Worm (Caenorhabditis elegans) whole organism, late embryonic: ENCODE data around the gene Y48G9A.11.

ENCODE experiments used
- T23F11.4 ChIP-seq: fragments of 200-800 bp; sonication (Bioruptor generic); optimal IDR thresholded peaks from 2 replicates; lab custom pipeline; 2018; ENCODE audit warnings: mild to moderate bottlenecking, missing genetic modification characterization, missing compliant biosample characterization
- ama-1 ChIP-seq: fragments of 150-350 bp; optimal IDR thresholded peaks from 2 replicates; lab custom pipeline; 2014
- nhr-11 ChIP-seq: fragments of 150-350 bp; optimal IDR thresholded peaks from 2 replicates; lab custom pipeline; 2014; ENCODE audit warnings: missing biosample characterization, missing genetic modification characterization
- nhr-232 ChIP-seq: sonication (generic microtip); optimal IDR thresholded peaks from 2 replicates; lab custom pipeline; 2016; ENCODE audit warnings: missing genetic modification characterization, missing compliant biosample characterization
- odd-2 ChIP-seq: sonication (generic microtip); optimal IDR thresholded peaks from 2 replicates; lab custom pipeline; 2017; ENCODE audit warnings: antibody characterized with exemption, mild to moderate bottlenecking, missing genetic modification characterization, missing compliant biosample characterization
- pha-4 ChIP-seq: fragments of 150-350 bp; optimal IDR thresholded peaks from 2 replicates; lab custom pipeline; 2018; ENCODE audit warnings: missing biosample characterization, missing genetic modification reagents, missing genetic modification characterization
- ref-2 ChIP-seq: sonication (generic microtip); optimal IDR thresholded peaks from 2 replicates; lab custom pipeline; 2016; ENCODE audit warnings: missing genetic modification characterization, missing compliant biosample characterization
- unc-86 ChIP-seq: sonication (generic microtip); optimal IDR thresholded peaks from 2 replicates; lab custom pipeline; 2016; ENCODE audit warnings: missing genetic modification characterization, missing compliant biosample characterization
- ztf-16 ChIP-seq: sonication (generic microtip); optimal IDR thresholded peaks from 2 replicates; lab custom pipeline; 2017; ENCODE audit warnings: missing genetic modification characterization, missing compliant biosample characterization

ce11 chrIII:2092409-2092808 is 24.3 kb downstream of the Y48G9A.11 start, which contains the start of gene Y48G9A.9:
- TF ChIP-seq nhr-11 (tag; lab: Kevin White, UChicago) (no peak), odd-2 (tag; lab: Kevin White, UChicago) (no peak), T23F11.4 (GFP tag; lab: Kevin White, UChicago) (no peak), ama-1 (lab: Kevin White, UChicago) (no peak), nhr-232 (no peak), ztf-16 (tag; lab: Kevin White, UChicago) (no peak), pha-4 (tag; lab: Kevin White, UChicago) (no peak), ref-2 (tag; lab: Kevin White, UChicago) (no peak), unc-86 (no peak)
